Fruit fly (Drosophila melanogaster) whole organism, embryonic: ENCODE data around the gene CG43760.

ENCODE experiments used
- Abd-B ChIP-seq: fragments of 200-800 bp; sonication (Bioruptor generic); optimal IDR thresholded peaks from 2 replicates; lab custom pipeline; 2018; ENCODE audit warnings: missing biosample characterization, mild to moderate bottlenecking, missing genetic modification characterization, moderate library complexity
- Adf1 ChIP-seq: fragments of 200-800 bp; sonication (Bioruptor generic); IDR thresholded peaks from 2 replicates; pipeline ENCODE4 v1.3.6; 2022; ENCODE audit warnings: missing biosample characterization, missing genetic modification characterization
- CG10366 ChIP-seq: fragments of 200-800 bp; sonication (Bioruptor generic); IDR thresholded peaks from 2 replicates; pipeline ENCODE4 v1.3.6; 2022; ENCODE audit warnings: missing biosample characterization, missing genetic modification characterization
- CG10543 ChIP-seq: fragments of 200-800 bp; sonication (Bioruptor generic); optimal IDR thresholded peaks from 3 replicates; lab custom pipeline; 2017; ENCODE audit warnings: missing biosample characterization, mild to moderate bottlenecking, missing genetic modification characterization, moderate library complexity
- CG11093 ChIP-seq: fragments of 200-800 bp; sonication (Bioruptor generic); IDR thresholded peaks from 3 replicates; pipeline ENCODE4 v1.3.6; 2022; ENCODE audit warnings: missing biosample characterization, missing genetic modification characterization
- CG13424 ChIP-seq: fragments of 200-800 bp; sonication (Bioruptor generic); optimal IDR thresholded peaks from 2 replicates; lab custom pipeline; 2019; ENCODE audit warnings: missing biosample characterization, mild to moderate bottlenecking, missing genetic modification characterization, moderate library complexity
- CG15514 ChIP-seq: fragments of 200-800 bp; sonication (Bioruptor generic); optimal IDR thresholded peaks from 3 replicates; lab custom pipeline; 2017; ENCODE audit warnings: missing biosample characterization, missing genetic modification characterization, mild to moderate bottlenecking, moderate library complexity, missing genetic modification reagents
- CG1602 ChIP-seq: fragments of 200-800 bp; sonication (Bioruptor generic); optimal IDR thresholded peaks from 3 replicates; lab custom pipeline; 2016; ENCODE audit warnings: missing biosample characterization, missing genetic modification characterization
- CG17568 ChIP-seq: fragments of 200-800 bp; sonication (Bioruptor generic); optimal IDR thresholded peaks from 2 replicates; lab custom pipeline; 2018; ENCODE audit warnings: missing biosample characterization, mild to moderate bottlenecking, missing genetic modification characterization, moderate library complexity
- CG30020 ChIP-seq: fragments of 200-800 bp; optimal IDR thresholded peaks from 2 replicates; lab custom pipeline; 2019; ENCODE audit warnings: missing biosample characterization, mild to moderate bottlenecking, missing genetic modification characterization, moderate library complexity
- CG30431 ChIP-seq: fragments of 200-800 bp; sonication (Bioruptor generic); optimal IDR thresholded peaks from 2 replicates; lab custom pipeline; 2017; ENCODE audit warnings: missing biosample characterization, missing genetic modification characterization
- CG4424 ChIP-seq: fragments of 200-800 bp; sonication (Bioruptor generic); optimal IDR thresholded peaks from 3 replicates; lab custom pipeline; 2016; ENCODE audit warnings: missing biosample characterization, missing genetic modification characterization
- CG4730 ChIP-seq: fragments of 200-800 bp; sonication (Bioruptor generic); IDR thresholded peaks from 2 replicates; pipeline ENCODE4 v1.3.6; 2022; ENCODE audit warnings: missing biosample characterization, missing genetic modification characterization
- CG9817 ChIP-seq: fragments of 200-800 bp; sonication (Bioruptor generic); optimal IDR thresholded peaks from 2 replicates; lab custom pipeline; 2018; ENCODE audit warnings: missing biosample characterization, mild to moderate bottlenecking, missing genetic modification characterization, moderate library complexity
- Fer1 ChIP-seq: fragments of 200-800 bp; sonication (Bioruptor generic); optimal IDR thresholded peaks from 2 replicates; lab custom pipeline; 2017; ENCODE audit warnings: missing biosample characterization, mild to moderate bottlenecking, missing genetic modification characterization
- Hr51 ChIP-seq, 2 experiments: fragments of 200-800 bp; sonication (Bioruptor generic); optimal IDR thresholded peaks; 2 replicates in 1 of 2; 3 replicates in 1 of 2; lab custom pipeline; 2016 to 2018; ENCODE audit warnings: missing biosample characterization in 2 of 2, missing genetic modification characterization in 2 of 2, mild to moderate bottlenecking in 1 of 2, moderate library complexity in 1 of 2
- MBD-R2 ChIP-seq: fragments of 200-800 bp; sonication (Bioruptor generic); IDR thresholded peaks from 2 replicates; pipeline ENCODE4 v1.3.6; 2022; ENCODE audit warnings: missing biosample characterization, missing genetic modification characterization
- Nf-YA ChIP-seq: fragments of 200-800 bp; sonication (Bioruptor generic); IDR thresholded peaks from 2 replicates; pipeline ENCODE4 v1.3.6; 2022; ENCODE audit warnings: missing biosample characterization, missing genetic modification characterization
- Nf-YC ChIP-seq: fragments of 200-800 bp; optimal IDR thresholded peaks from 3 replicates; lab custom pipeline; 2019; ENCODE audit warnings: missing biosample characterization, mild to moderate bottlenecking, missing genetic modification characterization, moderate library complexity
- Rfx ChIP-seq: fragments of 200-800 bp; sonication (Bioruptor generic); IDR thresholded peaks from 2 replicates; pipeline ENCODE4 v1.3.6; 2022; ENCODE audit warnings: missing biosample characterization, missing genetic modification characterization
- Sox100B ChIP-seq: fragments of 200-800 bp; sonication (Bioruptor generic); optimal IDR thresholded peaks from 3 replicates; lab custom pipeline; 2018; ENCODE audit warnings: missing biosample characterization, mild to moderate bottlenecking, missing genetic modification characterization
- TFAM ChIP-seq: fragments of 200-800 bp; sonication (Bioruptor generic); optimal IDR thresholded peaks from 2 replicates; lab custom pipeline; 2017; ENCODE audit warnings: missing biosample characterization, missing genetic modification characterization, inconsistent platforms
- Trl ChIP-seq, 3 experiments: fragments of >200 bp in 2 of 3; fragments of 200-800 bp in 1 of 3; sonication (Bioruptor generic) in 1 of 3; optimal IDR thresholded peaks; 2 replicates in 1 of 3; 3 replicates in 2 of 3; lab custom pipeline; 2016 to 2017; ENCODE audit warnings: missing biosample characterization in 1 of 3, missing genetic modification characterization in 1 of 3
- chif ChIP-seq, 2 experiments: fragments of 200-800 bp; sonication (Bioruptor generic); optimal IDR thresholded peaks; 3 replicates each; lab custom pipeline; 2016; ENCODE audit warnings: missing biosample characterization in 2 of 2, missing genetic modification characterization in 2 of 2
- crc ChIP-seq: fragments of 200-800 bp; sonication (Bioruptor generic); optimal IDR thresholded peaks from 2 replicates; lab custom pipeline; 2016; ENCODE audit warnings: missing biosample characterization, missing genetic modification characterization
- dati ChIP-seq: fragments of 200-800 bp; sonication (Bioruptor generic); IDR thresholded peaks from 2 replicates; pipeline ENCODE4 v1.3.6; 2022; ENCODE audit warnings: missing biosample characterization, missing genetic modification characterization
- dimm ChIP-seq: fragments of 200-800 bp; sonication (Bioruptor generic); IDR thresholded peaks from 2 replicates; pipeline ENCODE4 v1.3.6; 2022; ENCODE audit warnings: missing biosample characterization, missing genetic modification characterization
- eve ChIP-seq, 2 experiments: fragments of >200 bp; optimal IDR thresholded peaks; 2 replicates each; lab custom pipeline; 2017; ENCODE audit warnings: missing biosample characterization in 2 of 2, missing genetic modification characterization in 2 of 2
- ftz-f1 ChIP-seq: fragments of 200-800 bp; sonication (Bioruptor generic); optimal IDR thresholded peaks from 2 replicates; lab custom pipeline; 2016; ENCODE audit warnings: missing biosample characterization, missing genetic modification characterization
- hbn ChIP-seq: fragments of 200-800 bp; sonication (Bioruptor generic); IDR thresholded peaks from 2 replicates; pipeline ENCODE4 v1.3.6; 2022; ENCODE audit warnings: missing biosample characterization, missing genetic modification characterization; ENCODE audit not compliant: partially characterized antibody
- hth ChIP-seq: fragments of >200 bp; optimal IDR thresholded peaks from 2 replicates; lab custom pipeline; 2017; ENCODE audit warnings: inconsistent platforms
- jing ChIP-seq: fragments of 200-800 bp; sonication (Bioruptor generic); optimal IDR thresholded peaks from 2 replicates; lab custom pipeline; 2018; ENCODE audit warnings: missing biosample characterization, mild to moderate bottlenecking, missing genetic modification characterization
- kni ChIP-seq: fragments of 200-800 bp; sonication (Bioruptor generic); optimal IDR thresholded peaks from 3 replicates; lab custom pipeline; 2017; ENCODE audit warnings: mild to moderate bottlenecking, missing biosample characterization, missing genetic modification reagents, missing genetic modification characterization
- lilli ChIP-seq: fragments of 200-800 bp; sonication (Bioruptor generic); optimal IDR thresholded peaks from 3 replicates; lab custom pipeline; 2016; ENCODE audit warnings: missing biosample characterization, missing genetic modification characterization
- lmd ChIP-seq: fragments of 200-800 bp; sonication (Bioruptor generic); IDR thresholded peaks from 2 replicates; pipeline ENCODE4 v1.3.6; 2022; ENCODE audit warnings: missing biosample characterization, missing genetic modification characterization
- mam ChIP-seq: fragments of 200-800 bp; sonication (Bioruptor generic); optimal IDR thresholded peaks from 3 replicates; lab custom pipeline; 2016; ENCODE audit warnings: missing biosample characterization, missing genetic modification characterization
- phol ChIP-seq: fragments of 200-800 bp; sonication (Bioruptor generic); optimal IDR thresholded peaks from 3 replicates; lab custom pipeline; 2018; ENCODE audit warnings: missing biosample characterization, mild to moderate bottlenecking, missing genetic modification characterization, moderate library complexity
- prd ChIP-seq, 3 experiments: fragments of >200 bp in 2 of 3; fragments of 200-800 bp in 1 of 3; sonication (Bioruptor generic) in 1 of 3; optimal IDR thresholded peaks in 2 of 3; IDR thresholded peaks in 1 of 3; 2 replicates in 2 of 3; 3 replicates in 1 of 3; pipeline versions ENCODE4 v1.3.6 to Lab custom; 2017 to 2022; ENCODE audit warnings: missing biosample characterization in 1 of 3, missing genetic modification characterization in 1 of 3
- psq ChIP-seq: fragments of 200-800 bp; sonication (Bioruptor generic); optimal IDR thresholded peaks from 2 replicates; lab custom pipeline; 2017; ENCODE audit warnings: missing biosample characterization, missing genetic modification characterization
- sens ChIP-seq: fragments of 200-800 bp; sonication (Bioruptor generic); peaks from one replicate; lab custom pipeline; 2016; ENCODE audit warnings: missing biosample characterization, missing genetic modification characterization
- so ChIP-seq: fragments of 200-800 bp; sonication (Bioruptor generic); IDR thresholded peaks from 3 replicates; pipeline ENCODE4 v1.3.6; 2022; ENCODE audit warnings: missing biosample characterization, missing genetic modification characterization
- sqz ChIP-seq: fragments of 200-800 bp; sonication (Bioruptor generic); optimal IDR thresholded peaks from 3 replicates; lab custom pipeline; 2018; ENCODE audit warnings: missing biosample characterization, mild to moderate bottlenecking, missing genetic modification characterization
- tap ChIP-seq: fragments of 200-800 bp; optimal IDR thresholded peaks from 3 replicates; lab custom pipeline; 2019; ENCODE audit warnings: missing biosample characterization, mild to moderate bottlenecking, missing genetic modification characterization, moderate library complexity
- twi ChIP-seq: fragments of 200-800 bp; optimal IDR thresholded peaks from 2 replicates; lab custom pipeline; 2019; ENCODE audit warnings: missing biosample characterization, mild to moderate bottlenecking, missing genetic modification characterization, moderate library complexity
- wor ChIP-seq: fragments of 200-800 bp; sonication (Bioruptor generic); IDR thresholded peaks from 2 replicates; pipeline ENCODE4 v1.3.6; 2022; ENCODE audit warnings: missing biosample characterization, missing genetic modification characterization
- zen2 ChIP-seq: fragments of 200-800 bp; sonication (Bioruptor generic); IDR thresholded peaks from 3 replicates; pipeline ENCODE4 v1.3.6; 2022; ENCODE audit warnings: missing biosample characterization, missing genetic modification characterization; ENCODE audit not compliant: partially characterized antibody
- zf30C ChIP-seq: fragments of 200-800 bp; sonication (Bioruptor generic); optimal IDR thresholded peaks from 3 replicates; lab custom pipeline; 2018; ENCODE audit warnings: missing biosample characterization, mild to moderate bottlenecking, missing genetic modification characterization

Gene CG43760

DNA sequence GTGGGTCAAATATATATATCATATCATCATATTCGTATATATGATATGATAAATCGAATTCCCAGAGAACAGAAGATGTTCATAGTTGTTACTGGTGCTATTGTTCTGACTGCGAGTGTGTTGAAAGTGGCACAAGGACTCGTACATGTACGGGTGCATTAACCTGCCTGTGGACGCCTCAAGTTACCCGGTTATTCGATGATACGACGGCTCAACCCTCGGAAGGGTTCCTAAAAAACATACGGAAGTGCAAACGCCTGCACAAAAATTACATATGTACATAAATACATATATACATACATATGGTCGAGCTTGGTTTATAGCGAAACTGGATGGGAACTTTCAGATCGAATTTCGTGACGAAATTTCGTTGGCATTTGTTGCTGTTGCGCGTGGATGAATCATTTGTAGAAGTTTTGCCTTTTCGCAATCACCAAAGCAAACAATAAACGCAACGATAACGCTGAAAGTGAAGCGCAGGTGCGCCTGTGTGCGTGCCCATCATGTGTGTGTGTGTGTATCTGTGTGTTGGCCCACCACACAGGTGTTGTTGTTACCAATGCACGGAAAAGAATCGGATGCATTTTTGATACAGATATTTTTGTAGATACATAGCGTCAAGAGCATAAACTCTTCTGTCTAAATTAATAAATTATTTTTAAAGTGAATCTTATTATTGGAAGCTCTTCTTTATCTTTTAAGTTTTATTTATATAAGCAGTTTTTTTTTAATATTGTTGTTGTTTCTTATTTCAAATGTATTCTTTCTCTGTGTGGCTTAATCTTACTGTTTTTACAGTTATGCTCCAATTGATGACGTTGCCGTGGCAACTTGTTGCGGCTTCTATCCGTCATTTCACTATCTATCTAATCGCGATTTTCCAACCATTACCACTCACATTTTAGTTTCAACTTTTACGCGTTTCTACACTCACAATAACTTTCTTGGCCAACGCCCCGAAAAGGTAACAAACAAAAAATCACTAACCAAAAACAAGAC, 14.9 kb downstream of the CG43760 start (continued):
- TF ChIP-seq CG4424 (GFP tag; lab: Kevin White, UChicago): peak; percentile 74
- TF ChIP-seq CG1602 (GFP tag; lab: Kevin White, UChicago): peak; percentile 64
- no peak for TF ChIP-seq ftz-f1 (GFP tag; lab: Kevin White, UChicago)
- no peak for TF ChIP-seq crc (GFP tag; lab: Kevin White, UChicago)
- peak; percentile 64; the same call in 1 of the 2 replicates for TF ChIP-seq Rfx (GFP tag; lab: Robert Waterston, UW)
- no peak for TF ChIP-seq dimm (GFP tag; lab: Robert Waterston, UW)
- TF ChIP-seq CG30020 (tag; lab: Kevin White, UChicago): peak; percentile 8
- TF ChIP-seq TFAM (GFP tag; lab: Kevin White, UChicago): no peak
- no peak for TF ChIP-seq hth (lab: Kevin White, UChicago)
- TF ChIP-seq tap (tag; lab: Kevin White, UChicago): peak; percentile 76
- TF ChIP-seq sens (GFP tag; lab: Kevin White, UChicago): peak; percentile 92
- TF ChIP-seq psq (GFP tag; lab: Kevin White, UChicago): no peak
- peak; percentile 5 for TF ChIP-seq CG10543 (GFP tag; lab: Kevin White, UChicago)
- peak; percentile 91 for TF ChIP-seq zf30C (GFP tag; lab: Kevin White, UChicago)
- TF ChIP-seq CG10366 (GFP tag; lab: Robert Waterston, UW): peak; percentile 87
- TF ChIP-seq sqz (GFP tag; lab: Kevin White, UChicago): no peak
- TF ChIP-seq CG17568 (GFP tag; lab: Kevin White, UChicago): no peak
- TF ChIP-seq wor (GFP tag; lab: Robert Waterston, UW): peak; percentile 84
- TF ChIP-seq zen2 (GFP tag; lab: Robert Waterston, UW): no peak
- TF ChIP-seq Abd-B: peak; percentile 55
- TF ChIP-seq eve (GFP tag; optimal IDR thresholded peaks at IDR 0.05; lab: Kevin White, UChicago): no peak
- peak; percentile 83 for TF ChIP-seq Sox100B (GFP tag; lab: Kevin White, UChicago)
- peak; percentile 41 for TF ChIP-seq Nf-YC (tag; lab: Kevin White, UChicago)
- peak; percentile 39; the same call in 1 of the 2 replicates for TF ChIP-seq Nf-YA
- TF ChIP-seq twi: peak; percentile 56
- TF ChIP-seq Trl (optimal IDR thresholded peaks at IDR 0.05; lab: Kevin White, UChicago): no peak
- TF ChIP-seq Trl (GFP tag; optimal IDR thresholded peaks at IDR 0.05; lab: Kevin White, UChicago): no peak
- TF ChIP-seq Adf1 (GFP tag; lab: Robert Waterston, UW): no peak; the same call in 1 of the 2 replicates
- peak; percentile 52; the same call in 2 of the 3 replicates for TF ChIP-seq CG11093 (GFP tag; lab: Robert Waterston, UW)
- TF ChIP-seq hbn (GFP tag; lab: Robert Waterston, UW): no peak
- TF ChIP-seq CG15514 (GFP tag; lab: Kevin White, UChicago): peak; percentile 11
- TF ChIP-seq phol: peak; percentile 80
- peak; percentile 81 for TF ChIP-seq kni (GFP tag; lab: Kevin White, UChicago)
- peak; percentile 2 for TF ChIP-seq CG30431 (GFP tag; lab: Kevin White, UChicago)
- no peak for TF ChIP-seq prd (optimal IDR thresholded peaks at IDR 0.05; lab: Kevin White, UChicago)
- TF ChIP-seq prd (GFP tag; IDR thresholded peaks at IDR 0.05; lab: Robert Waterston, UW): peak; percentile 85
- peak; percentile 78 for TF ChIP-seq lmd (GFP tag; lab: Robert Waterston, UW)
- TF ChIP-seq CG4730: peak; percentile 74
- no peak for TF ChIP-seq mam (GFP tag; lab: Kevin White, UChicago)
- no peak for TF ChIP-seq jing (GFP tag; lab: Kevin White, UChicago)
- no peak for TF ChIP-seq MBD-R2 (GFP tag; lab: Robert Waterston, UW)
- peak in 1 of 2 experiments; percentile 82 for TF ChIP-seq Hr51 (GFP tag; optimal IDR thresholded peaks at IDR 0.05; lab: Kevin White, UChicago)
- TF ChIP-seq CG13424 (tag; lab: Kevin White, UChicago): peak; percentile 86
- peak; percentile 30 to 61 for TF ChIP-seq chif (GFP tag; optimal IDR thresholded peaks at IDR 0.05; lab: Kevin White, UChicago)
- TF ChIP-seq so: peak; percentile 79
- peak; percentile 58 for TF ChIP-seq Fer1 (GFP tag; lab: Kevin White, UChicago)
- TF ChIP-seq lilli: peak; percentile 49
- TF ChIP-seq dati (GFP tag; lab: Robert Waterston, UW): 0 out of 2 replicates have a peak, but pooled peaks have one; percentile 53
- peak; percentile 41 for TF ChIP-seq CG9817 (tag; lab: Kevin White, UChicago)
